Worm (Caenorhabditis elegans): ENCODE measurements around the gene aak-1.

DNA sequence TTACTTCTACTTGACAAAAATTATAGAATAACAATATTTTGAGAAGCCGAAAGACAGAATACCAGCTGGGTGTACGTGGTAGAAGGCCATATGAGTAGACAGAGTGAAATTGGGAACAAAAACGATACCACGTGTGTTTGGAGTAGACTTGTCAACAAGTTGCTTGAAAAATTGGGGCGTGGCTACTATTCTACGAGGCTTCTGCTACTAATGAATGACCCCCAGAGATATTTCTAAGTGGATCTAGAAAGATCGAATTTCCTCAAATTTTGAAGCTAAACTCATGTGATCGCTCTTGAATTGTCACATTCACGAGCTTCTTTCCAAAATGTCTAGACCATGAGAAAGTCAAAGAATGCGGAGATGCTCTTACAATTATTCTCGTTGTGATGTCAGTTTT, 1.1 kb upstream of the aak-1 start:
- TF ChIP-seq cog-1 (tag; optimal IDR thresholded peaks at IDR 0.05) (no peak), T22C8.4 (GFP tag; IDR thresholded peaks at IDR 0.05) (no peak), klf-2 (GFP tag; conservative IDR thresholded peaks at IDR 0.05) (no peak), tab-1 (GFP tag; IDR thresholded peaks at IDR 0.05) (no peak), ztf-23 (GFP tag; IDR thresholded peaks at IDR 0.05) (no peak), flt-1 (GFP tag; IDR thresholded peaks at IDR 0.05) (no peak), ztf-29 (GFP tag; IDR thresholded peaks at IDR 0.05) (no peak)
